Worm (Caenorhabditis elegans) whole organism, L4/young adult: ENCODE results near the gene cht-2.
A peak's percentile ranks its signal among the peaks of the same experiment; 100 is the strongest.

Experiments
- W03F9.2 ChIP-seq: fragments of 150-350 bp; optimal IDR thresholded peaks from 2 replicates; lab custom pipeline; 2014; ENCODE audit warnings: missing biosample characterization, missing genetic modification characterization
- dao-5 ChIP-seq: sonication (generic microtip); optimal IDR thresholded peaks from 2 replicates; lab custom pipeline; 2016; ENCODE audit warnings: missing genotype, missing genetic modification characterization, moderate library complexity, missing compliant biosample characterization
- him-1 ChIP-seq: sonication (generic microtip); optimal IDR thresholded peaks from 2 replicates; lab custom pipeline; 2016; ENCODE audit warnings: missing genotype, missing genetic modification reagents, missing genetic modification characterization, missing compliant biosample characterization

Gene cht-2

ce11 chrII:8520625-8521024, at the start of gene cht-2:
TSS of gene cht-2 (plus strand) at chrII:8520925.
- TF ChIP-seq dao-5 (tag; lab: Kevin White, UChicago) (no peak), W03F9.2 (no peak)

ce11 chrII:8471139-8471538, 49.6 kb upstream of the cht-2 start, which contains the start of gene M05D6.8:
TSS of gene M05D6.8 (minus strand) at chrII:8471239.
- TF ChIP-seq dao-5 (tag; lab: Kevin White, UChicago) = no peak

- TF ChIP-seq him-1 (tag; lab: Kevin White, UChicago) (no peak), dao-5 (tag; lab: Kevin White, UChicago) (no peak), W03F9.2 (no peak)
Measured at ce11 chrII:8472916-8473315, 47.8 kb upstream of the cht-2 start.

ce11 chrII:8475306-8475822, 45.4 kb upstream of the cht-2 start, which contains the start of the genes M05D6.1 and M05D6.3:
TSS of gene M05D6.1 (minus strand) at chrII:8475406.
TSS of gene M05D6.3 (plus strand) at chrII:8475772.
- TF ChIP-seq him-1 (tag; lab: Kevin White, UChicago) (no peak), W03F9.2 (no peak), dao-5 (tag; lab: Kevin White, UChicago) (no peak)

ce11 chrII:8479337-8479736, 41.4 kb upstream of the cht-2 start:
- TF ChIP-seq him-1 (tag; lab: Kevin White, UChicago) = no peak
- TF ChIP-seq dao-5 (tag; lab: Kevin White, UChicago) = no peak
- TF ChIP-seq W03F9.2 = no peak

- TF ChIP-seq him-1 (tag; lab: Kevin White, UChicago) (no peak), dao-5 (tag; lab: Kevin White, UChicago) (no peak), W03F9.2 (no peak)
Measured at ce11 chrII:8480166-8480565, 40.6 kb upstream of the cht-2 start, which contains the start of gene lact-4. TSS of gene lact-4 (minus strand) at chrII:8480478.

- TF ChIP-seq W03F9.2 (peak; percentile 13), dao-5 (tag; lab: Kevin White, UChicago) (no peak)
Measured at ce11 chrII:8481033-8481708, 39.6 kb upstream of the cht-2 start.

- TF ChIP-seq W03F9.2 = no peak
- TF ChIP-seq him-1 (tag; lab: Kevin White, UChicago) = no peak
- no peak for TF ChIP-seq dao-5 (tag; lab: Kevin White, UChicago)
Measured at ce11 chrII:8481731-8482253, 38.9 kb upstream of the cht-2 start, which contains the start of gene M05D6.5. TSS of gene M05D6.5 (minus strand) at chrII:8482203.

- TF ChIP-seq him-1 (tag; lab: Kevin White, UChicago) = no peak
- TF ChIP-seq W03F9.2 = no peak
- no peak for TF ChIP-seq dao-5 (tag; lab: Kevin White, UChicago)
Measured at ce11 chrII:8483124-8483792, 37.5 kb upstream of the cht-2 start.

- TF ChIP-seq dao-5 (tag; lab: Kevin White, UChicago) (no peak), him-1 (tag; lab: Kevin White, UChicago) (no peak), W03F9.2 (no peak)
Measured at ce11 chrII:8483793-8484186, 36.9 kb upstream of the cht-2 start, which contains the start of gene taap-1. TSS of gene taap-1 (minus strand) at chrII:8483871.

- TF ChIP-seq him-1 (tag; lab: Kevin White, UChicago) (no peak), dao-5 (tag; lab: Kevin White, UChicago) (no peak), W03F9.2 (no peak)
Measured at ce11 chrII:8484546-8484945, 36.2 kb upstream of the cht-2 start.

- TF ChIP-seq dao-5 (tag; lab: Kevin White, UChicago) (no peak), W03F9.2 (no peak), him-1 (tag; lab: Kevin White, UChicago) (no peak)
Measured at ce11 chrII:8485603-8486002, 35.1 kb upstream of the cht-2 start, which contains the start of gene gbh-2. TSS of gene gbh-2 (plus strand) at chrII:8485879.

ce11 chrII:8488123-8488522, 32.6 kb upstream of the cht-2 start:
- TF ChIP-seq him-1 (tag; lab: Kevin White, UChicago) (no peak), W03F9.2 (no peak), dao-5 (tag; lab: Kevin White, UChicago) (no peak)

ce11 chrII:8494228-8494717, 26.5 kb upstream of the cht-2 start, which contains the start of gene M05D6.9:
TSS of gene M05D6.9 (plus strand) at chrII:8494278.
- TF ChIP-seq W03F9.2 (no peak), him-1 (tag; lab: Kevin White, UChicago) (no peak), dao-5 (tag; lab: Kevin White, UChicago) (no peak)
